Fruit fly (Drosophila melanogaster): Measurements from ENCODE around the gene CG5080.

dm6 chr2L:1157357-1157678 lies 6.4 kb downstream of the CG5080 start:
- no peak for TF ChIP-seq CG33017 (tag; optimal IDR thresholded peaks at IDR 0.05)
- no peak for TF ChIP-seq pad (GFP tag; optimal IDR thresholded peaks at IDR 0.05)
- no peak for TF ChIP-seq CG11617 (GFP tag; optimal IDR thresholded peaks at IDR 0.05)
- no peak for TF ChIP-seq toe (GFP tag; optimal IDR thresholded peaks at IDR 0.05)
